Worm (Caenorhabditis elegans): Measurements from ENCODE around the gene F27C8.2.
"Not testable (repeated sequence)": the region's sequence is repeated elsewhere in the genome, so short reads cannot be mapped to it uniquely, and the experiment has no call there.

F27C8.2 gene

DNA sequence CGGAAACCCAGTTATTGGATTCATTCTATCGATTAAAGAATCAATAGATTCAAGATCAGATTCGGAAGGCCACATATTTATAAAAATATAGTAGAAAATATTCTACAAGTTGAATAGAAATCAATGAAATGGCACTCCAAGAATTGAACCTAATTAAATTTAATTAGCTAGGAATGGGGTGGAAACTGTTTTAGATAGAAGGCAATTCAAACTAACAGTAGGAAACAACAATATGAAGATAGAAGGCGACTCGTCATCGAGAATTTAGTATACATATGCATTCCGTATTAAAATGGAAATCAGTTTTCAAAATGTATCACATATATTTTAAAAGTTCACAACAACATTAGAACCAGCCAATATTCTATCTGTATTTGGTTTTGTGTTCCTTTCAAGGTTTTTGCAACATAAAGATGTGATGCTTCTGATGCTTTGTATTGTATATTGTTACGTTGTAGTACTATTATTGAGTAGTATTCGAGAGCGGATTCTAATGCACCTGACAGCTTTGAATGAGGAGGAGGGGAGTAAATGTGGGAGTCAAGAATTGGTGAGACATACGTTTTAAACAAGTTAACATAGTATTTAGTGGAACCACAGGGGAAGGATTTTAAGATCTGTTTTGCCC is at the start of gene F27C8.2, which contains the start of gene F27C8.3:
F27C8.2 (plus strand) TSS at position 578 of the 628 bp plus-strand sequence.
F27C8.3 (minus strand) TSS at position 101 of the 628 bp plus-strand sequence.
- not testable (repeated sequence) for TF ChIP-seq tbx-37 (GFP tag; conservative IDR thresholded peaks at IDR 0.05); ceh-13 (GFP tag; optimal IDR thresholded peaks at IDR 0.05); F13C5.2 (tag; optimal IDR thresholded peaks at IDR 0.05)

- TF ChIP-seq ceh-36 (tag; optimal IDR thresholded peaks at IDR 0.05): no peak
- no peak for TF ChIP-seq pes-1 (GFP tag; IDR thresholded peaks at IDR 0.05)
- no peak for TF ChIP-seq B0310.2 (tag; optimal IDR thresholded peaks at IDR 0.05)
- TF ChIP-seq flt-1 (GFP tag; IDR thresholded peaks at IDR 0.05): no peak
- TF ChIP-seq ama-1 (optimal IDR thresholded peaks at IDR 0.05): no peak
- no peak for TF ChIP-seq hnd-1 (tag; optimal IDR thresholded peaks at IDR 0.05)
- TF ChIP-seq F13C5.2 (tag; optimal IDR thresholded peaks at IDR 0.05): no peak
Observed at ce11 chrIV:9563079-9563478, 33.1 kb upstream of the F27C8.2 start, which contains the start of gene col-122. col-122 (plus strand) TSS chrIV:9563379.

DNA sequence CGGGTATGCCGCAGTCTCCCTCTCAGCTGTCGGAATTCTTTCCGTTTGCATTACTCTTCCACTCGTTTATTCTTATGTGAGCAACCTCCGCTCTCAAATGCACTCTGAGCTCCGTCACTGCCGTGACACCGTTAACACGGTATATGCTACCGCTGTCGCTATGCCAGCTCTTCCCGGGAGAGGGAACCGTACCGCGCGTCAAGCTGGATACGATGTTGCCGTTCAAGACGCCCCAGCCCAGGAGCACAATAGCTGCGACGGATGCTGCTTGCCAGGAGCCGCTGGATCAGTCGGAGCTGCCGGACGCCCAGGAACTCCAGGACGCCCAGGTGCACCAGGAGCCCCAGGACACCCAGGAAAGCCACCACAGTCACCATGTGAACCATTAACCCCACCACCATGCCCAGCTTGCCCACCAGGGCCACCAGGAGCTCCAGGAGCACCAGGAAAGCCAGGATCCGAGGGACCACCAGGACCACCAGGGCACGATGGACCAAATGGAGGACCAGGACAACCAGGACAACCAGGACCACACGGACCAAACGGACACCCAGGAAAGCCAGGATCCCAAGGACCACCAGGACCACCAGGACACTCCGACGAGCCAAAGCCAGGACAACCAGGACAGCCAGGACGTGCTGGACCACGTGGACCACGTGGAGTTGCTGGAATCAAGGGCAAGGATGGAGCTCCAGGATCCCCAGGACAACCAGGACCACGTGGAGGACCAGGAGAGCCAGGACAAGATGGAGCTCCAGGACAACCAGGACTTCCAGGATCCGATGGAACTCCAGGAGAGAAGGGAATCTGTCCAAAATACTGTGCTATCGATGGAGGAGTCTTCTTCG is 32.4 kb upstream of the F27C8.2 start:
- TF ChIP-seq ceh-36 (tag; optimal IDR thresholded peaks at IDR 0.05): no peak
- peak; percentile 33 for TF ChIP-seq aly-1 (tag; optimal IDR thresholded peaks at IDR 0.05)

DNA sequence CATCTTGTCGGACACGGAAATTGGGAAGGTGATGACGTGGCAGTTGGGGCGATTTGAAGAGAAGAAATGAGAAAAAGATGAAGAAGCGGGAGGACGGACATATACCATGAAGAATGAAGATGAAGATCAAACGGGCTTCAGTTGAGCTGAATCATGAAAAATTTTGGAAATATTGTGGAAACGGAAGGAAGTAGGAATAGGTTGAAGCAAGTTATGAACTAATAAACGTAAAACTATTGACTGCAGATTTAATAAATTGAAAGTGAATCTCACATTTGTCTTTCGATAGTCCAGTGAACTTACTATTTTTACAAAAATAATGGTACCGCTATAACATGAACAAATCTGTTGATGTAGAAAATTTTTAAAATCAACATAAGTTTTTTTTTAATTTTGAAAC is 29.7 kb upstream of the F27C8.2 start, which contains the start of gene lron-14:
lron-14 (minus strand) TSS at position 101 of the 400 bp plus-strand sequence.
- no peak for TF ChIP-seq tbx-11 (GFP tag; IDR thresholded peaks at IDR 0.05)
- no peak for TF ChIP-seq ceh-36 (tag; optimal IDR thresholded peaks at IDR 0.05)

ce11 chrIV:9580021-9580420 is 16.1 kb upstream of the F27C8.2 start, which contains the start of gene npr-2:
npr-2 (minus strand) TSS chrIV:9580121.
- TF ChIP-seq F13C5.2 (tag; optimal IDR thresholded peaks at IDR 0.05) (no peak), scrt-1 (GFP tag; IDR thresholded peaks at IDR 0.05) (no peak), pes-1 (GFP tag; IDR thresholded peaks at IDR 0.05) (no peak), sea-1 (GFP tag; conservative IDR thresholded peaks at IDR 0.05) (no peak), hnd-1 (tag; optimal IDR thresholded peaks at IDR 0.05) (no peak), tbx-11 (GFP tag; IDR thresholded peaks at IDR 0.05) (no peak), flt-1 (GFP tag; IDR thresholded peaks at IDR 0.05) (no peak), tra-4 (tag; optimal IDR thresholded peaks at IDR 0.05) (no peak), hmbx-1 (tag; optimal IDR thresholded peaks at IDR 0.05) (no peak), ceh-36 (tag; optimal IDR thresholded peaks at IDR 0.05) (no peak), hmg-4 (GFP tag; optimal IDR thresholded peaks at IDR 0.05) (no peak), B0310.2 (tag; optimal IDR thresholded peaks at IDR 0.05) (no peak), ceh-13 (GFP tag; optimal IDR thresholded peaks at IDR 0.05) (no peak), tbx-37 (GFP tag; conservative IDR thresholded peaks at IDR 0.05) (no peak), ets-7 (tag; optimal IDR thresholded peaks at IDR 0.05) (no peak), aly-1 (tag; optimal IDR thresholded peaks at IDR 0.05) (no peak), ama-1 (optimal IDR thresholded peaks at IDR 0.05) (no peak)

ce11 chrIV:9584352-9584751 is 11.8 kb upstream of the F27C8.2 start:
- TF ChIP-seq hmbx-1 (tag; optimal IDR thresholded peaks at IDR 0.05) (no peak), hmg-4 (GFP tag; optimal IDR thresholded peaks at IDR 0.05) (no peak), B0310.2 (tag; optimal IDR thresholded peaks at IDR 0.05) (no peak), ceh-13 (GFP tag; optimal IDR thresholded peaks at IDR 0.05) (no peak), ceh-36 (tag; optimal IDR thresholded peaks at IDR 0.05) (no peak), tbx-37 (GFP tag; conservative IDR thresholded peaks at IDR 0.05) (no peak), sea-1 (GFP tag; conservative IDR thresholded peaks at IDR 0.05) (no peak)

DNA sequence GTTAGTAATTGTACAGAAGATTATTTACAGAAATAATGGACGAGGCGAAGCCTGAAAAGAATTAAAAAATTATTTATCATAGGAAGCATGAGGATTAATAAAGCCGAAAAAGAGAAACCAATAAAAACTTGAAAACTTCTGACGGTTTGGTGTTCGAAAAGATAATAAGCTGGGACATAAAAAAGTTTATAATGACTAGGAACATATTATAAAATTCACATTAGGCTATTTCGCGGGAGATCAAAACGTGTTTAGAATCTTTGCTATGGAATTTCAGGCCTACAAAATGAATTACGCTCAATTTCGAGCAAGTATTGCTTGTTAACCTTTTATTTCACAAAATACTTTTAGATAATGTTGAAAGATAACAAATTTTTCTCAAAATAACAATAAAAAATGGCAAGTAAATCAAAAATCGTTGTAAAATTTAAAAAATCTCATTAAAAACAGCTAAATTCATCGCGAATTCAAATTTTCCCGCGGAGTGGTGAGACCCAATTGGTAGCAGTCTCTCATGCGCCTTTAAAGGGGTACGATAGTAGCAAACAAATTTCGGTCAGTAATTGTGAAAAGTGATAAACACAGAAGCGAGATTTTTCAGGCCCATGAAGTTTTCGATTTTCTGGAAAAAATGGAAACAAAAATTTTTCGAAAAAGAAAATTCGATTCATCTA is 7.2 kb upstream of the F27C8.2 start, which contains the start of gene trcs-1:
trcs-1 (minus strand) TSS at position 51 of the 674 bp plus-strand sequence.
- TF ChIP-seq B0310.2 (tag; optimal IDR thresholded peaks at IDR 0.05) (no peak), hmg-4 (GFP tag; optimal IDR thresholded peaks at IDR 0.05) (no peak), ceh-13 (GFP tag; optimal IDR thresholded peaks at IDR 0.05) (no peak), ets-7 (tag; optimal IDR thresholded peaks at IDR 0.05) (no peak), ceh-36 (tag; optimal IDR thresholded peaks at IDR 0.05) (no peak), tbx-11 (GFP tag; IDR thresholded peaks at IDR 0.05) (no peak), flt-1 (GFP tag; IDR thresholded peaks at IDR 0.05) (no peak), hmbx-1 (tag; optimal IDR thresholded peaks at IDR 0.05) (no peak), F13C5.2 (tag; optimal IDR thresholded peaks at IDR 0.05) (no peak), tbx-37 (GFP tag; conservative IDR thresholded peaks at IDR 0.05) (no peak), scrt-1 (GFP tag; IDR thresholded peaks at IDR 0.05) (no peak), aly-1 (tag; optimal IDR thresholded peaks at IDR 0.05) (no peak), sea-1 (GFP tag; conservative IDR thresholded peaks at IDR 0.05) (no peak), pes-1 (GFP tag; IDR thresholded peaks at IDR 0.05) (no peak), ama-1 (optimal IDR thresholded peaks at IDR 0.05) (no peak), tra-4 (tag; optimal IDR thresholded peaks at IDR 0.05) (no peak), hnd-1 (tag; optimal IDR thresholded peaks at IDR 0.05) (no peak)

Measured in whole organism, early embryonic.